Worm (Caenorhabditis elegans): ENCODE results near the gene nhr-130.

Gene nhr-130

ce11 chrV:467507-467906 lies 15.6 kb downstream of the nhr-130 start:
- TF ChIP-seq nhr-77 (tag; optimal IDR thresholded peaks at IDR 0.05) (no peak), nhr-28 (tag; optimal IDR thresholded peaks at IDR 0.05) (no peak), ceh-16 (tag; optimal IDR thresholded peaks at IDR 0.05) (no peak), sea-2 (GFP tag; optimal IDR thresholded peaks at IDR 0.05) (no peak), lsy-12 (tag; optimal IDR thresholded peaks at IDR 0.05) (no peak), unc-39 (tag; optimal IDR thresholded peaks at IDR 0.05) (no peak), fos-1 (tag; optimal IDR thresholded peaks at IDR 0.05) (no peak), pha-4 (tag; optimal IDR thresholded peaks at IDR 0.05) (no peak), elt-2 (tag; optimal IDR thresholded peaks at IDR 0.05) (no peak), snpc-4 (tag; optimal IDR thresholded peaks at IDR 0.05) (no peak), ceh-82 (tag; optimal IDR thresholded peaks at IDR 0.05) (no peak), pqm-1 (tag; optimal IDR thresholded peaks at IDR 0.05) (no peak), daf-12 (tag; optimal IDR thresholded peaks at IDR 0.05) (no peak), ceh-28 (tag; optimal IDR thresholded peaks at IDR 0.05) (no peak), eor-1 (tag; optimal IDR thresholded peaks at IDR 0.05) (no peak), nfya-1 (tag; optimal IDR thresholded peaks at IDR 0.05; ENCODE audit: insufficient read depth) (no peak)

DNA sequence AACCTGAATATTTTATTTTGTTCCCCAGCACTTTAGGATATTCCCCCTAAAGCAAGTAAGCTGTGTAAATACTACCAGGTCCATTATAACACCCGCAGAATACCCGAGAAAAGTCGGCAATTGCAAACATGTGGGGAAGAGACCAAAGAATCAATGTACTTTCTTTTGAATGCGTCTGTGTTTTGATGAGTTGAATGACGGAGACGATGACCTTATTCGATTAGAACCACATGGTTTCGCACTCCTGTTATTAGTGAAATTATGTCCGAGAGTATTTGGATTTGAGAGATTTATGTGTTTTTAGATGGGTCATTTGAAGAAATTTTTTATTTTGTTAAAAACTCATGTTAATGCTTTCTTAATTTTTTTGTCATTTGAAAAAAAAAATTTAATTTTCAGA lies 17.8 kb downstream of the nhr-130 start:
- TF ChIP-seq nhr-25 (tag; optimal IDR thresholded peaks at IDR 0.05), result peak; percentile 42
- TF ChIP-seq nhr-23 (tag; optimal IDR thresholded peaks at IDR 0.05), result peak; percentile 33
- TF ChIP-seq ZK546.5 (tag; optimal IDR thresholded peaks at IDR 0.05), result no peak

- no peak for TF ChIP-seq nhr-77 (tag; optimal IDR thresholded peaks at IDR 0.05)
- no peak for TF ChIP-seq skn-1 (tag; optimal IDR thresholded peaks at IDR 0.05)
- no peak for TF ChIP-seq zag-1 (tag; optimal IDR thresholded peaks at IDR 0.05)
- TF ChIP-seq unc-39 (tag; optimal IDR thresholded peaks at IDR 0.05), result no peak
- peak; percentile 59 for TF ChIP-seq pqm-1 (tag; optimal IDR thresholded peaks at IDR 0.05)
- no peak for TF ChIP-seq unc-62 (GFP tag; optimal IDR thresholded peaks at IDR 0.05)
- no peak for TF ChIP-seq ceh-16 (tag; optimal IDR thresholded peaks at IDR 0.05)
- no peak for TF ChIP-seq nhr-28 (tag; optimal IDR thresholded peaks at IDR 0.05)
- no peak for TF ChIP-seq lin-15B (tag; optimal IDR thresholded peaks at IDR 0.05)
- no peak for TF ChIP-seq nhr-23 (tag; optimal IDR thresholded peaks at IDR 0.05)
- no peak for TF ChIP-seq egl-27 (tag; optimal IDR thresholded peaks at IDR 0.05)
- TF ChIP-seq elt-2 (tag; optimal IDR thresholded peaks at IDR 0.05), result peak; percentile 44
- no peak for TF ChIP-seq ztf-11 (tag; optimal IDR thresholded peaks at IDR 0.05)
- no peak for TF ChIP-seq snpc-4 (tag; optimal IDR thresholded peaks at IDR 0.05)
- no peak for TF ChIP-seq sea-2 (GFP tag; optimal IDR thresholded peaks at IDR 0.05)
- peak; percentile 65 for TF ChIP-seq pha-4 (tag; optimal IDR thresholded peaks at IDR 0.05)
- no peak for TF ChIP-seq elt-1 (tag; optimal IDR thresholded peaks at IDR 0.05)
- no peak for TF ChIP-seq lsy-12 (tag; optimal IDR thresholded peaks at IDR 0.05)
- TF ChIP-seq nfya-1 (tag; optimal IDR thresholded peaks at IDR 0.05; ENCODE audit: insufficient read depth), result no peak
Observed at ce11 chrV:464800-465199, 18.3 kb downstream of the nhr-130 start, which contains the start of gene nhr-201. TSS of gene nhr-201 (plus strand) at chrV:464828.

- TF ChIP-seq snpc-4 (tag; optimal IDR thresholded peaks at IDR 0.05) (no peak), aly-2 (tag; optimal IDR thresholded peaks at IDR 0.05) (no peak), fkh-2 (tag; optimal IDR thresholded peaks at IDR 0.05) (no peak), skn-1 (tag; optimal IDR thresholded peaks at IDR 0.05) (no peak), nhr-28 (tag; optimal IDR thresholded peaks at IDR 0.05) (no peak), nhr-67 (tag; optimal IDR thresholded peaks at IDR 0.05) (no peak), nhr-43 (tag; optimal IDR thresholded peaks at IDR 0.05; ENCODE audit: poor library complexity, severe bottlenecking) (no peak), pqm-1 (tag; optimal IDR thresholded peaks at IDR 0.05) (peak; percentile 62), unc-62 (GFP tag; optimal IDR thresholded peaks at IDR 0.05) (no peak), nhr-25 (tag; optimal IDR thresholded peaks at IDR 0.05) (no peak), ceh-9 (tag; optimal IDR thresholded peaks at IDR 0.05) (no peak), lin-15B (tag; optimal IDR thresholded peaks at IDR 0.05) (no peak), pha-4 (tag; optimal IDR thresholded peaks at IDR 0.05) (peak; percentile 33), zag-1 (tag; optimal IDR thresholded peaks at IDR 0.05) (no peak), mml-1 (tag; optimal IDR thresholded peaks at IDR 0.05) (no peak), elt-2 (tag; optimal IDR thresholded peaks at IDR 0.05) (peak; percentile 72), nhr-23 (tag; optimal IDR thresholded peaks at IDR 0.05) (peak; percentile 38), daf-12 (tag; optimal IDR thresholded peaks at IDR 0.05) (no peak), fos-1 (tag; optimal IDR thresholded peaks at IDR 0.05) (no peak), nhr-237 (tag; optimal IDR thresholded peaks at IDR 0.05) (no peak), unc-39 (tag; optimal IDR thresholded peaks at IDR 0.05) (no peak), nhr-77 (tag; optimal IDR thresholded peaks at IDR 0.05) (no peak), ZK546.5 (tag; optimal IDR thresholded peaks at IDR 0.05) (no peak), eor-1 (tag; optimal IDR thresholded peaks at IDR 0.05) (no peak)
Observed at ce11 chrV:462263-462662, 20.9 kb downstream of the nhr-130 start, which contains the start of gene nhr-202. TSS of gene nhr-202 (plus strand) at chrV:462588.

Measured in whole organism, L3 larva.